Fruit fly (Drosophila melanogaster) whole organism, embryonic: ENCODE results near the gene Syt12.
A peak's percentile ranks its signal among the peaks of the same experiment; 100 is the strongest.

Source experiments
- Abd-B ChIP-seq: fragments of 200-800 bp; sonication (Bioruptor generic); optimal IDR thresholded peaks from 2 replicates; lab custom pipeline; 2018; ENCODE audit warnings: missing biosample characterization, mild to moderate bottlenecking, missing genetic modification characterization, moderate library complexity
- Bteb2 ChIP-seq: fragments of 200-800 bp; sonication (Bioruptor generic); optimal IDR thresholded peaks from 2 replicates; lab custom pipeline; 2016; ENCODE audit warnings: missing biosample characterization, missing genetic modification characterization
- CG10543 ChIP-seq: fragments of 200-800 bp; sonication (Bioruptor generic); optimal IDR thresholded peaks from 3 replicates; lab custom pipeline; 2017; ENCODE audit warnings: missing biosample characterization, mild to moderate bottlenecking, missing genetic modification characterization, moderate library complexity
- CG11456 ChIP-seq: fragments of 200-800 bp; sonication (Bioruptor generic); IDR thresholded peaks from 3 replicates; pipeline ENCODE4 v1.3.6; 2022; ENCODE audit warnings: missing biosample characterization, missing genetic modification characterization
- CG1233 ChIP-seq: fragments of 200-800 bp; sonication (Bioruptor generic); optimal IDR thresholded peaks from 4 replicates; lab custom pipeline; 2018; ENCODE audit warnings: missing biosample characterization, mild to moderate bottlenecking, missing genetic modification characterization
- CG16779 ChIP-seq: fragments of 200-800 bp; sonication (Bioruptor generic); IDR thresholded peaks from 2 replicates; pipeline ENCODE4 v1.3.6; 2022; ENCODE audit warnings: missing biosample characterization, missing genetic modification characterization
- CG17802 ChIP-seq: fragments of 200-800 bp; sonication (Bioruptor generic); optimal IDR thresholded peaks from 2 replicates; lab custom pipeline; 2018; ENCODE audit warnings: missing biosample characterization, mild to moderate bottlenecking, missing genetic modification characterization, moderate library complexity
- CG17912 ChIP-seq: fragments of 200-800 bp; sonication (Bioruptor generic); optimal IDR thresholded peaks from 2 replicates; lab custom pipeline; 2018; ENCODE audit warnings: missing biosample characterization, mild to moderate bottlenecking, missing genetic modification characterization
- CG2712 ChIP-seq: fragments of 200-800 bp; optimal IDR thresholded peaks from 3 replicates; lab custom pipeline; 2019; ENCODE audit warnings: missing biosample characterization, mild to moderate bottlenecking, missing genetic modification characterization, moderate library complexity
- CG31388 ChIP-seq: fragments of 200-800 bp; sonication (Bioruptor generic); optimal IDR thresholded peaks from 2 replicates; lab custom pipeline; 2016; ENCODE audit warnings: missing biosample characterization, missing genetic modification characterization
- CG3281 ChIP-seq: fragments of 200-800 bp; sonication (Bioruptor generic); optimal IDR thresholded peaks from 3 replicates; lab custom pipeline; 2017; ENCODE audit warnings: missing biosample characterization, mild to moderate bottlenecking, missing genetic modification characterization
- CG33213 ChIP-seq: fragments of 200-800 bp; sonication (Bioruptor generic); optimal IDR thresholded peaks from 3 replicates; lab custom pipeline; 2016; ENCODE audit warnings: missing biosample characterization, missing genetic modification characterization
- CG6254 ChIP-seq: fragments of 200-800 bp; sonication (Bioruptor generic); optimal IDR thresholded peaks from 3 replicates; lab custom pipeline; 2017; ENCODE audit warnings: mild to moderate bottlenecking, missing biosample characterization, missing genetic modification reagents, missing genetic modification characterization
- CG7372 ChIP-seq: fragments of 200-800 bp; sonication (Bioruptor generic); IDR thresholded peaks from 2 replicates; pipeline ENCODE4 v1.3.6; 2022; ENCODE audit warnings: missing biosample characterization, missing genetic modification characterization
- CG7839 ChIP-seq: fragments of 200-800 bp; sonication (Bioruptor generic); optimal IDR thresholded peaks from 3 replicates; lab custom pipeline; 2018; ENCODE audit warnings: missing biosample characterization, mild to moderate bottlenecking, missing genetic modification characterization, moderate library complexity
- CG9817 ChIP-seq: fragments of 200-800 bp; sonication (Bioruptor generic); optimal IDR thresholded peaks from 2 replicates; lab custom pipeline; 2018; ENCODE audit warnings: missing biosample characterization, mild to moderate bottlenecking, missing genetic modification characterization, moderate library complexity
- Chrac-16 ChIP-seq: fragments of 200-800 bp; sonication (Bioruptor generic); optimal IDR thresholded peaks from 3 replicates; lab custom pipeline; 2016; ENCODE audit warnings: missing biosample characterization, missing genetic modification characterization
- Dip2 ChIP-seq: fragments of 200-800 bp; sonication (Bioruptor generic); IDR thresholded peaks from 2 replicates; pipeline ENCODE4 v1.3.6; 2022; ENCODE audit warnings: missing biosample characterization, missing genetic modification characterization
- Dll ChIP-seq: fragments of 200-800 bp; sonication (Bioruptor generic); IDR thresholded peaks from 4 replicates; pipeline ENCODE4 v1.3.6; 2022; ENCODE audit warnings: missing biosample characterization, missing genetic modification characterization; ENCODE audit not compliant: partially characterized antibody
- Eip74EF ChIP-seq, 2 experiments: fragments of 200-800 bp in 1 of 2; fragments of >200 bp in 1 of 2; sonication (Bioruptor generic) in 1 of 2; optimal IDR thresholded peaks; 2 replicates each; lab custom pipeline; 2017 to 2019; ENCODE audit warnings: missing biosample characterization in 2 of 2, missing genetic modification characterization in 2 of 2, mild to moderate bottlenecking in 1 of 2, moderate library complexity in 1 of 2
- Gsc ChIP-seq: fragments of 200-800 bp; sonication (Bioruptor generic); IDR thresholded peaks from 2 replicates; pipeline ENCODE4 v1.3.6; 2022; ENCODE audit warnings: missing biosample characterization, missing genetic modification characterization
- HHEX ChIP-seq: fragments of 200-800 bp; sonication (Bioruptor generic); optimal IDR thresholded peaks from 3 replicates; lab custom pipeline; 2017; ENCODE audit warnings: missing biosample characterization, mild to moderate bottlenecking, missing genetic modification characterization, missing genetic modification reagents
- Lhr ChIP-seq: fragments of 200-800 bp; sonication (Bioruptor generic); optimal IDR thresholded peaks from 3 replicates; lab custom pipeline; 2017; ENCODE audit warnings: mild to moderate bottlenecking, missing biosample characterization, missing genetic modification reagents, missing genetic modification characterization
- MESR4 ChIP-seq: fragments of 200-800 bp; sonication (Bioruptor generic); optimal IDR thresholded peaks from 2 replicates; lab custom pipeline; 2018; ENCODE audit warnings: missing biosample characterization, mild to moderate bottlenecking, missing genetic modification characterization, moderate library complexity
- NK7.1 ChIP-seq: fragments of 200-800 bp; sonication (Bioruptor generic); optimal IDR thresholded peaks from 3 replicates; lab custom pipeline; 2016; ENCODE audit warnings: missing biosample characterization, missing genetic modification characterization
- Sox100B ChIP-seq: fragments of 200-800 bp; sonication (Bioruptor generic); optimal IDR thresholded peaks from 3 replicates; lab custom pipeline; 2018; ENCODE audit warnings: missing biosample characterization, mild to moderate bottlenecking, missing genetic modification characterization
- Vsx1 ChIP-seq: fragments of 200-800 bp; sonication (Bioruptor generic); optimal IDR thresholded peaks from 2 replicates; lab custom pipeline; 2017; ENCODE audit warnings: missing biosample characterization, mild to moderate bottlenecking, missing genetic modification characterization, missing genetic modification reagents
- ase ChIP-seq: fragments of 200-800 bp; sonication (Bioruptor generic); IDR thresholded peaks from 3 replicates; pipeline ENCODE4 v1.3.6; 2022; ENCODE audit warnings: missing biosample characterization, missing genetic modification characterization
- bowl ChIP-seq: fragments of 200-800 bp; sonication (Bioruptor generic); IDR thresholded peaks from 2 replicates; pipeline ENCODE4 v1.3.6; 2022; ENCODE audit warnings: missing biosample characterization, missing genetic modification characterization
- bsh ChIP-seq, 2 experiments: fragments of 200-800 bp; sonication (Bioruptor generic); optimal IDR thresholded peaks; 2 replicates each; lab custom pipeline; 2017 to 2018; ENCODE audit warnings: mild to moderate bottlenecking in 2 of 2, missing biosample characterization in 2 of 2, missing genetic modification characterization in 2 of 2, moderate library complexity in 1 of 2
- crc ChIP-seq: fragments of 200-800 bp; sonication (Bioruptor generic); optimal IDR thresholded peaks from 2 replicates; lab custom pipeline; 2016; ENCODE audit warnings: missing biosample characterization, missing genetic modification characterization
- crol ChIP-seq: fragments of 200-800 bp; sonication (Bioruptor generic); IDR thresholded peaks from 2 replicates; pipeline ENCODE4 v1.3.6; 2022; ENCODE audit warnings: missing biosample characterization, missing genetic modification characterization
- da ChIP-seq: fragments of 200-800 bp; sonication (Bioruptor generic); optimal IDR thresholded peaks from 2 replicates; lab custom pipeline; 2016; ENCODE audit warnings: missing biosample characterization, missing genetic modification characterization
- ftz-f1 ChIP-seq: fragments of 200-800 bp; sonication (Bioruptor generic); optimal IDR thresholded peaks from 2 replicates; lab custom pipeline; 2016; ENCODE audit warnings: missing biosample characterization, missing genetic modification characterization
- fu2 ChIP-seq: fragments of 200-800 bp; sonication (Bioruptor generic); optimal IDR thresholded peaks from 2 replicates; lab custom pipeline; 2016; ENCODE audit warnings: missing biosample characterization, missing genetic modification characterization
- hbn ChIP-seq: fragments of 200-800 bp; sonication (Bioruptor generic); IDR thresholded peaks from 2 replicates; pipeline ENCODE4 v1.3.6; 2022; ENCODE audit warnings: missing biosample characterization, missing genetic modification characterization; ENCODE audit not compliant: partially characterized antibody
- hkb ChIP-seq, 2 experiments: fragments of 200-800 bp in 1 of 2; fragments of >200 bp in 1 of 2; sonication (Bioruptor generic) in 1 of 2; IDR thresholded peaks in 1 of 2; optimal IDR thresholded peaks in 1 of 2; 2 replicates each; pipeline versions ENCODE4 v1.3.6 to Lab custom; 2017 to 2022; ENCODE audit warnings: missing biosample characterization in 1 of 2, missing genetic modification characterization in 1 of 2
- oc ChIP-seq: fragments of 200-800 bp; sonication (Bioruptor generic); optimal IDR thresholded peaks from 2 replicates; lab custom pipeline; 2018; ENCODE audit warnings: missing biosample characterization, mild to moderate bottlenecking, missing genetic modification characterization, moderate library complexity
- pb ChIP-seq: fragments of 200-800 bp; sonication (Bioruptor generic); optimal IDR thresholded peaks from 3 replicates; lab custom pipeline; 2016; ENCODE audit warnings: missing biosample characterization, missing genetic modification characterization
- peb ChIP-seq: fragments of 200-800 bp; sonication (Bioruptor generic); IDR thresholded peaks from 2 replicates; pipeline ENCODE4 v1.3.6; 2022; ENCODE audit warnings: missing biosample characterization, missing genetic modification characterization
- phol ChIP-seq: fragments of 200-800 bp; sonication (Bioruptor generic); optimal IDR thresholded peaks from 3 replicates; lab custom pipeline; 2018; ENCODE audit warnings: missing biosample characterization, mild to moderate bottlenecking, missing genetic modification characterization, moderate library complexity
- psq ChIP-seq: fragments of 200-800 bp; sonication (Bioruptor generic); optimal IDR thresholded peaks from 2 replicates; lab custom pipeline; 2017; ENCODE audit warnings: missing biosample characterization, missing genetic modification characterization
- sens-2 ChIP-seq: fragments of 200-800 bp; sonication (Bioruptor generic); IDR thresholded peaks from 2 replicates; pipeline ENCODE4 v1.3.6; 2022; ENCODE audit warnings: missing biosample characterization, missing genetic modification characterization
- sim ChIP-seq: fragments of 200-800 bp; sonication (Bioruptor generic); IDR thresholded peaks from 2 replicates; pipeline ENCODE4 v1.3.6; 2022; ENCODE audit warnings: missing biosample characterization, missing genetic modification characterization
- sqz ChIP-seq: fragments of 200-800 bp; sonication (Bioruptor generic); optimal IDR thresholded peaks from 3 replicates; lab custom pipeline; 2018; ENCODE audit warnings: missing biosample characterization, mild to moderate bottlenecking, missing genetic modification characterization
- sr ChIP-seq: fragments of 200-800 bp; sonication (Bioruptor generic); IDR thresholded peaks from 3 replicates; pipeline ENCODE4 v1.3.6; 2022; ENCODE audit warnings: missing biosample characterization, missing genetic modification characterization
- tap ChIP-seq: fragments of 200-800 bp; optimal IDR thresholded peaks from 3 replicates; lab custom pipeline; 2019; ENCODE audit warnings: missing biosample characterization, mild to moderate bottlenecking, missing genetic modification characterization, moderate library complexity
- tgo ChIP-seq: fragments of 200-800 bp; sonication (Bioruptor generic); IDR thresholded peaks from 3 replicates; pipeline ENCODE4 v1.3.6; 2022; ENCODE audit warnings: missing biosample characterization, missing genetic modification characterization
- wdn ChIP-seq: fragments of 200-800 bp; sonication (Bioruptor generic); IDR thresholded peaks from 2 replicates; pipeline ENCODE4 v1.3.6; 2022; ENCODE audit warnings: missing biosample characterization, missing genetic modification characterization
- wor ChIP-seq: fragments of 200-800 bp; sonication (Bioruptor generic); IDR thresholded peaks from 2 replicates; pipeline ENCODE4 v1.3.6; 2022; ENCODE audit warnings: missing biosample characterization, missing genetic modification characterization

Gene Syt12

DNA sequence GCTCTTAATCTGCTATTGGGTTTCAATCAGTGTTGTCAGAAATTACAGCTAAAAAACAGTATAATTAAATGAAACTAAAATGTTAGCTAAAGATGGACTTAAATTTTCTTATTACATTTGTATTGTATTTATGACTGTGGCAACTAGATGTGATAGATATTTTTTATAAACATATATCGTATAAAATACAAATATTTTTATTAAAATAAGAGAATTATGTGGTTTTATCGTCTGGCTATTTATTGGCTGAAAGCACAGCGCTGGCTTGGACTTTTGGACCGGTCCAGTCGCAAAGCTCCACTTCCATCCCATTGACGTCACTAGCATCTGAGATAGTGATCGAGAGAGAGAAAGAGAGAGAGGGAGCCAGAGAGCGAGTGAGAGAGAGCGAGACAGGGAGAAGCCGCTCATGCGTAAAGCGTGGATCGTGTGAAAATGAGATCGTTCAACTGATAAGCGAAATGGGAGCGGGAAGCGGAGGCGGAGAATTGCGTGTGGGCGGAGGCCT is 39.6 kb upstream of the Syt12 start (continued):
- TF ChIP-seq fu2 (GFP tag; lab: Kevin White, UChicago) (no peak), sens-2 (GFP tag; lab: Robert Waterston, UW) (no peak), hbn (no peak), bowl (no peak), hkb (optimal IDR thresholded peaks at IDR 0.05; lab: Kevin White, UChicago) (no peak), hkb (GFP tag; IDR thresholded peaks at IDR 0.05; lab: Robert Waterston, UW) (no peak), HHEX (GFP tag; lab: Kevin White, UChicago) (peak; percentile 42), oc (tag; lab: Kevin White, UChicago) (no peak), wor (GFP tag; lab: Robert Waterston, UW) (no peak), CG9817 (no peak), CG17912 (GFP tag; lab: Kevin White, UChicago) (no peak), crol (no peak; the same call in 1 of the 2 replicates), Dip2 (GFP tag; lab: Robert Waterston, UW) (no peak), sqz (GFP tag; lab: Kevin White, UChicago) (no peak), CG16779 (GFP tag; lab: Robert Waterston, UW) (no peak), Lhr (no peak), CG3281 (GFP tag; lab: Kevin White, UChicago) (peak; percentile 60), CG11456 (no peak), Vsx1 (GFP tag; lab: Kevin White, UChicago) (no peak), CG7839 (peak; percentile 53), Abd-B (GFP tag; lab: Kevin White, UChicago) (peak; percentile 6), da (GFP tag; lab: Kevin White, UChicago) (no peak), bsh (GFP tag; optimal IDR thresholded peaks at IDR 0.05; lab: Kevin White, UChicago) (peak; percentile 20 to 88), sr (GFP tag; lab: Robert Waterston, UW) (peak; percentile 81), crc (GFP tag; lab: Kevin White, UChicago) (no peak), Gsc (no peak), Eip74EF (GFP tag; optimal IDR thresholded peaks at IDR 0.05; lab: Kevin White, UChicago) (peak in 1 of 2 experiments; percentile 42), CG10543 (GFP tag; lab: Kevin White, UChicago) (no peak), phol (tag; lab: Kevin White, UChicago) (peak; percentile 22), Dll (GFP tag; lab: Robert Waterston, UW) (no peak), peb (GFP tag; lab: Robert Waterston, UW) (no peak), Chrac-16 (no peak), CG33213 (GFP tag; lab: Kevin White, UChicago) (no peak), MESR4 (GFP tag; lab: Kevin White, UChicago) (no peak), tap (tag; lab: Kevin White, UChicago) (peak; percentile 19), Bteb2 (GFP tag; lab: Kevin White, UChicago) (no peak), NK7.1 (GFP tag; lab: Kevin White, UChicago) (no peak), psq (GFP tag; lab: Kevin White, UChicago) (no peak), CG1233 (peak; percentile 36), pb (GFP tag; lab: Kevin White, UChicago) (no peak), ftz-f1 (GFP tag; lab: Kevin White, UChicago) (peak; percentile 62), CG7372 (no peak), CG6254 (peak; percentile 60), sim (GFP tag; lab: Robert Waterston, UW) (no peak), ase (GFP tag; lab: Robert Waterston, UW) (no peak), CG17802 (no peak), wdn (no peak), tgo (GFP tag; lab: Robert Waterston, UW) (peak; percentile 16; the same call in 1 of the 3 replicates), CG2712 (tag; lab: Kevin White, UChicago) (peak; percentile 50), Sox100B (GFP tag; lab: Kevin White, UChicago) (peak; percentile 65), CG31388 (GFP tag; lab: Kevin White, UChicago) (no peak)
